Worm (Caenorhabditis elegans): ENCODE results near the gene C52B9.10.

The C52B9.10 gene

ce11 chrX:4265283-4265907 lies 8.3 kb upstream of the C52B9.10 start, which contains the start of gene coel-1 (continued):
- no peak for TF ChIP-seq eyg-1 (tag; optimal IDR thresholded peaks at IDR 0.05)
- TF ChIP-seq dmd-4 (tag; optimal IDR thresholded peaks at IDR 0.05; ENCODE audit: borderline replicate concordance) = no peak
- TF ChIP-seq ceh-18 (tag; optimal IDR thresholded peaks at IDR 0.05) = peak; percentile 67
- TF ChIP-seq nhr-11 (tag; optimal IDR thresholded peaks at IDR 0.05) = no peak
- peak; percentile 75 for TF ChIP-seq sdc-2 (tag; optimal IDR thresholded peaks at IDR 0.05)
- TF ChIP-seq fax-1 (tag; optimal IDR thresholded peaks at IDR 0.05) = no peak
- peak; percentile 26 for TF ChIP-seq unc-55 (GFP tag; optimal IDR thresholded peaks at IDR 0.05)
- TF ChIP-seq gmeb-2 (tag; optimal IDR thresholded peaks at IDR 0.05) = no peak
- TF ChIP-seq odd-2 (tag; optimal IDR thresholded peaks at IDR 0.05) = no peak
- no peak for TF ChIP-seq pax-1 (tag; optimal IDR thresholded peaks at IDR 0.05)
- TF ChIP-seq madf-2 (tag; optimal IDR thresholded peaks at IDR 0.05) = no peak
- no peak for TF ChIP-seq sox-2 (GFP tag; IDR thresholded peaks at IDR 0.05)
- TF ChIP-seq K02D7.2 (tag; optimal IDR thresholded peaks at IDR 0.05) = no peak
- TF ChIP-seq ztf-16 (tag; optimal IDR thresholded peaks at IDR 0.05) = peak; percentile 52
- no peak for TF ChIP-seq hlh-13 (GFP tag; optimal IDR thresholded peaks at IDR 0.05)
- TF ChIP-seq zip-5 (tag; optimal IDR thresholded peaks at IDR 0.05) = no peak
- TF ChIP-seq pros-1 (tag; optimal IDR thresholded peaks at IDR 0.05) = peak; percentile 39

ce11 chrX:4266178-4266931 lies 7.4 kb upstream of the C52B9.10 start:
- TF ChIP-seq odd-2 (tag; optimal IDR thresholded peaks at IDR 0.05) (no peak), hlh-30 (tag; optimal IDR thresholded peaks at IDR 0.05; ENCODE audit: insufficient read depth) (peak; percentile 17), ahr-1 (tag; optimal IDR thresholded peaks at IDR 0.05) (no peak), hlh-13 (GFP tag; optimal IDR thresholded peaks at IDR 0.05) (no peak), ceh-18 (tag; optimal IDR thresholded peaks at IDR 0.05) (peak; percentile 53), dve-1 (tag; optimal IDR thresholded peaks at IDR 0.05) (no peak), K02D7.2 (tag; optimal IDR thresholded peaks at IDR 0.05) (no peak), nhr-232 (tag; optimal IDR thresholded peaks at IDR 0.05) (no peak), pax-1 (tag; optimal IDR thresholded peaks at IDR 0.05) (no peak), Y22D7AL.16 (tag; optimal IDR thresholded peaks at IDR 0.05) (no peak)

ce11 chrX:4268396-4268795 lies 5.3 kb upstream of the C52B9.10 start:
- TF ChIP-seq elt-2 (tag; optimal IDR thresholded peaks at IDR 0.05) = peak; percentile 79
- TF ChIP-seq pat-9 (tag; optimal IDR thresholded peaks at IDR 0.05) = no peak
- no peak for TF ChIP-seq pqm-1 (tag; optimal IDR thresholded peaks at IDR 0.05)

ce11 chrX:4274116-4274515 lies 402 bp downstream of the C52B9.10 start, which contains the start of gene mec-18:
mec-18 (minus strand) TSS chrX:4274216.
- TF ChIP-seq odd-2 (tag; optimal IDR thresholded peaks at IDR 0.05) = no peak
- TF ChIP-seq ceh-31 (tag; optimal IDR thresholded peaks at IDR 0.05) = no peak
- no peak for TF ChIP-seq ceh-14 (tag; optimal IDR thresholded peaks at IDR 0.05)

- TF ChIP-seq unc-42 (tag; optimal IDR thresholded peaks at IDR 0.05) (no peak), pat-9 (tag; optimal IDR thresholded peaks at IDR 0.05) (no peak), unc-86 (tag; optimal IDR thresholded peaks at IDR 0.05) (no peak), unc-3 (GFP tag; conservative IDR thresholded peaks at IDR 0.05) (no peak), unc-3 (tag; optimal IDR thresholded peaks at IDR 0.05) (no peak), ceh-18 (tag; optimal IDR thresholded peaks at IDR 0.05) (no peak), sdc-2 (tag; optimal IDR thresholded peaks at IDR 0.05) (no peak), ets-4 (tag; optimal IDR thresholded peaks at IDR 0.05) (no peak), npax-4 (tag; optimal IDR thresholded peaks at IDR 0.05) (no peak), zip-5 (tag; optimal IDR thresholded peaks at IDR 0.05) (no peak), K09A11.1 (tag; optimal IDR thresholded peaks at IDR 0.05; ENCODE audit: insufficient read depth) (no peak), ceh-24 (tag; optimal IDR thresholded peaks at IDR 0.05) (no peak), dmd-4 (tag; optimal IDR thresholded peaks at IDR 0.05; ENCODE audit: borderline replicate concordance) (no peak)
These were observed 5.6 kb downstream of the C52B9.10 start, which contains the start of the genes twk-28 and ets-9 for ce11 chrX:4279294-4279782. twk-28 (minus strand) TSS chrX:4279344. ets-9 (plus strand) TSS chrX:4279703.
